Worm (Caenorhabditis elegans) whole organism, L4 larva: ENCODE results near the gene C33F10.1.

Experiments
- F49E8.2 ChIP-seq: sonication (generic microtip); optimal IDR thresholded peaks from 2 replicates; lab custom pipeline; 2016; ENCODE audit warnings: missing compliant biosample characterization, mild to moderate bottlenecking, missing genetic modification characterization, borderline replicate concordance
- T26A8.4 ChIP-seq: fragments of 200-800 bp; sonication (Bioruptor generic); IDR thresholded peaks from 2 replicates; pipeline ENCODE4 v1.3.6; 2022; ENCODE audit warnings: missing genetic modification characterization, missing compliant biosample characterization
- aha-1 ChIP-seq: fragments of 150-350 bp; peaks from one replicate; lab custom pipeline; 2014; ENCODE audit warnings: missing biosample characterization, missing genetic modification characterization
- ama-1 ChIP-seq: fragments of 150-350 bp; optimal IDR thresholded peaks from 2 replicates; lab custom pipeline; 2014; ENCODE audit warnings: inconsistent platforms, mixed read lengths
- attf-4 ChIP-seq: sonication (generic microtip); optimal IDR thresholded peaks from 3 replicates; lab custom pipeline; 2017; ENCODE audit warnings: missing biosample characterization, missing genetic modification characterization
- ceh-32 ChIP-seq: sonication (generic microtip); optimal IDR thresholded peaks from 2 replicates; lab custom pipeline; 2016; ENCODE audit warnings: mild to moderate bottlenecking, missing genetic modification characterization, missing compliant biosample characterization; ENCODE audit not compliant: poor library complexity
- cey-2 ChIP-seq: sonication (generic microtip); optimal IDR thresholded peaks from 3 replicates; lab custom pipeline; 2017; ENCODE audit warnings: missing genetic modification characterization, mild to moderate bottlenecking, missing compliant biosample characterization, antibody characterized with exemption, borderline replicate concordance; ENCODE audit not compliant: insufficient read depth
- daf-19 ChIP-seq: fragments of 200-800 bp; sonication (Bioruptor generic); conservative IDR thresholded peaks from 2 replicates; pipeline ENCODE4 v1.3.6; 2022; ENCODE audit warnings: missing genetic modification characterization, missing compliant biosample characterization
- daf-8 ChIP-seq: fragments of 200-800 bp; sonication (Bioruptor generic); IDR thresholded peaks from 2 replicates; pipeline ENCODE4 v1.3.6; 2022; ENCODE audit warnings: missing genetic modification characterization, missing compliant biosample characterization
- dpl-1 ChIP-seq: fragments of 150-350 bp; optimal IDR thresholded peaks from 2 replicates; lab custom pipeline; 2014; ENCODE audit warnings: missing biosample characterization, missing genetic modification reagents, missing genetic modification characterization
- egl-43 ChIP-seq: fragments of 200-800 bp; sonication (Bioruptor generic); IDR thresholded peaks from 2 replicates; pipeline ENCODE4 v1.3.6; 2022; ENCODE audit warnings: missing genetic modification reagents, missing genetic modification characterization, missing compliant biosample characterization
- fkh-10 ChIP-seq: fragments of 150-350 bp; optimal IDR thresholded peaks from 2 replicates; lab custom pipeline; 2014; ENCODE audit warnings: missing biosample characterization, missing genetic modification reagents, missing genetic modification characterization
- hlh-11 ChIP-seq: fragments of 200-800 bp; sonication (Bioruptor generic); optimal IDR thresholded peaks from 2 replicates; lab custom pipeline; 2018; ENCODE audit warnings: mild to moderate bottlenecking, missing genetic modification characterization, missing compliant biosample characterization
- lim-7 ChIP-seq: fragments of 200-800 bp; sonication (Bioruptor generic); IDR thresholded peaks from 2 replicates; pipeline ENCODE4 v1.3.6; 2022; ENCODE audit warnings: missing genetic modification characterization, missing compliant biosample characterization
- lin-13 ChIP-seq: fragments of 150-350 bp; optimal IDR thresholded peaks from 2 replicates; lab custom pipeline; 2014; ENCODE audit warnings: missing biosample characterization, missing genetic modification reagents, missing genetic modification characterization
- lin-15B ChIP-seq: fragments of 150-350 bp; sonication (generic microtip); optimal IDR thresholded peaks from 3 replicates; lab custom pipeline; 2014; ENCODE audit warnings: missing biosample characterization, missing genetic modification characterization
- lin-39 ChIP-seq: fragments of 150-350 bp; optimal IDR thresholded peaks from 2 replicates; lab custom pipeline; 2014; ENCODE audit warnings: missing biosample characterization, missing genetic modification reagents, missing genetic modification characterization
- lir-3 ChIP-seq: sonication (generic microtip); optimal IDR thresholded peaks from 2 replicates; lab custom pipeline; 2016; ENCODE audit warnings: mild to moderate bottlenecking, missing genetic modification characterization, missing compliant biosample characterization
- madf-5 ChIP-seq, 2 experiments: fragments of 200-800 bp; sonication (Bioruptor generic); IDR thresholded peaks; 2 replicates each; pipeline ENCODE4 v1.3.6; 2022; ENCODE audit warnings: missing compliant biosample characterization in 2 of 2, missing genetic modification characterization in 2 of 2
- madf-9 ChIP-seq: fragments of 200-800 bp; sonication (Bioruptor generic); conservative IDR thresholded peaks from 2 replicates; pipeline ENCODE4 v1.3.6; 2022; ENCODE audit warnings: missing genetic modification reagents, missing genetic modification characterization, missing compliant biosample characterization
- mdl-1 ChIP-seq, 2 experiments: fragments of 150-350 bp in 1 of 2; sonication (generic microtip) in 1 of 2; optimal IDR thresholded peaks; 2 replicates each; lab custom pipeline; 2014 to 2017; ENCODE audit warnings: missing biosample characterization in 2 of 2, missing genetic modification characterization in 2 of 2
- mdt-29 ChIP-seq: fragments of 200-800 bp; sonication (Bioruptor generic); IDR thresholded peaks from 2 replicates; pipeline ENCODE4 v1.3.6; 2022; ENCODE audit warnings: missing genetic modification reagents, missing genetic modification characterization, missing compliant biosample characterization
- mep-1 ChIP-seq: fragments of 150-350 bp; sonication (generic microtip); optimal IDR thresholded peaks from 3 replicates; lab custom pipeline; 2014; ENCODE audit warnings: missing biosample characterization, missing genetic modification characterization
- mes-2 ChIP-seq: sonication (generic microtip); optimal IDR thresholded peaks from 2 replicates; lab custom pipeline; 2016; ENCODE audit warnings: missing genotype, mild to moderate bottlenecking, missing genetic modification characterization, missing compliant biosample characterization; ENCODE audit not compliant: poor library complexity, severe bottlenecking
- mxl-2 ChIP-seq: fragments of 200-800 bp; sonication (Bioruptor generic); conservative IDR thresholded peaks from 2 replicates; pipeline ENCODE4 v1.3.6; 2022; ENCODE audit warnings: missing genetic modification reagents, missing genetic modification characterization, missing compliant biosample characterization
- mxl-3 ChIP-seq: fragments of 200-800 bp; sonication (Bioruptor generic); optimal IDR thresholded peaks from 2 replicates; lab custom pipeline; 2018; ENCODE audit warnings: mild to moderate bottlenecking, missing genetic modification characterization, missing compliant biosample characterization
- nhr-25 ChIP-seq: sonication (generic microtip); optimal IDR thresholded peaks from 2 replicates; lab custom pipeline; 2017; ENCODE audit warnings: missing genetic modification characterization, mild to moderate bottlenecking, missing compliant biosample characterization, antibody characterized with exemption, moderate library complexity, borderline replicate concordance; ENCODE audit not compliant: insufficient read depth
- nhr-28 ChIP-seq: fragments of 150-350 bp; optimal IDR thresholded peaks from 2 replicates; lab custom pipeline; 2014; ENCODE audit warnings: missing biosample characterization, missing genetic modification characterization
- nhr-41 ChIP-seq: fragments of 200-800 bp; sonication (Bioruptor generic); IDR thresholded peaks from 2 replicates; pipeline ENCODE4 v1.3.6; 2022; ENCODE audit warnings: missing genetic modification reagents, missing genetic modification characterization, missing compliant biosample characterization
- nhr-48 ChIP-seq: sonication (generic microtip); optimal IDR thresholded peaks from 2 replicates; lab custom pipeline; 2016; ENCODE audit warnings: mild to moderate bottlenecking, missing genetic modification characterization, missing compliant biosample characterization
- nhr-6 ChIP-seq: fragments of 150-350 bp; optimal IDR thresholded peaks from 2 replicates; lab custom pipeline; 2014; ENCODE audit warnings: missing biosample characterization, missing genetic modification characterization
- php-3 ChIP-seq: fragments of 200-800 bp; sonication (Bioruptor generic); IDR thresholded peaks from 2 replicates; pipeline ENCODE4 v1.3.6; 2022; ENCODE audit warnings: missing genetic modification reagents, missing genetic modification characterization, missing compliant biosample characterization
- pqm-1 ChIP-seq: sonication (generic microtip); optimal IDR thresholded peaks from 2 replicates; lab custom pipeline; 2017; ENCODE audit warnings: missing biosample characterization, missing genetic modification characterization
- rbr-2 ChIP-seq: sonication (generic microtip); optimal IDR thresholded peaks from 2 replicates; lab custom pipeline; 2016; ENCODE audit warnings: missing genotype, missing genetic modification characterization, missing compliant biosample characterization
- saeg-2 ChIP-seq: fragments of 200-800 bp; sonication (Bioruptor generic); IDR thresholded peaks from 2 replicates; pipeline ENCODE4 v1.3.6; 2022; ENCODE audit warnings: missing genetic modification reagents, missing genetic modification characterization, missing compliant biosample characterization
- sdz-12 ChIP-seq: fragments of 200-800 bp; sonication (Bioruptor generic); optimal IDR thresholded peaks from 2 replicates; lab custom pipeline; 2018; ENCODE audit warnings: mild to moderate bottlenecking, missing genetic modification characterization, missing compliant biosample characterization
- set-16 ChIP-seq: fragments of 200-800 bp; sonication (Bioruptor generic); IDR thresholded peaks from 2 replicates; pipeline ENCODE4 v1.3.6; 2022; ENCODE audit warnings: missing genetic modification reagents, missing genetic modification characterization, missing compliant biosample characterization
- skn-1 ChIP-seq: fragments of 150-350 bp; optimal IDR thresholded peaks from 2 replicates; lab custom pipeline; 2014; ENCODE audit warnings: missing biosample characterization, missing genetic modification characterization
- snpc-1.2 ChIP-seq: fragments of 200-800 bp; sonication (Bioruptor generic); IDR thresholded peaks from 2 replicates; pipeline ENCODE4 v1.3.6; 2022; ENCODE audit warnings: missing genetic modification reagents, missing genetic modification characterization, missing compliant biosample characterization
- spr-3 ChIP-seq: fragments of 200-800 bp; sonication (Bioruptor generic); optimal IDR thresholded peaks from 2 replicates; lab custom pipeline; 2018; ENCODE audit warnings: mild to moderate bottlenecking, missing genetic modification characterization, missing compliant biosample characterization
- unc-62 ChIP-seq, 3 experiments: fragments of 150-350 bp in 1 of 3; sonication (generic microtip); optimal IDR thresholded peaks in 2 of 3; peaks in 1 of 3; 1 replicate in 1 of 3; 2 replicates in 2 of 3; lab custom pipeline; 2014 to 2017; ENCODE audit warnings: missing biosample characterization in 3 of 3, missing genetic modification characterization in 3 of 3, missing genetic modification reagents in 3 of 3, missing genotype in 1 of 3
- vab-7 ChIP-seq: fragments of 200-800 bp; sonication (Bioruptor generic); IDR thresholded peaks from 2 replicates; pipeline ENCODE4 v1.3.6; 2022; ENCODE audit warnings: missing genetic modification reagents, missing genetic modification characterization, missing compliant biosample characterization
- zfp-2 ChIP-seq: sonication (generic microtip); optimal IDR thresholded peaks from 2 replicates; lab custom pipeline; 2016; ENCODE audit warnings: mild to moderate bottlenecking, missing genetic modification characterization, missing compliant biosample characterization
- zfp-3 ChIP-seq: fragments of 200-800 bp; sonication (Bioruptor generic); conservative IDR thresholded peaks from 2 replicates; pipeline ENCODE4 v1.3.6; 2022; ENCODE audit warnings: missing genetic modification reagents, missing genetic modification characterization, missing compliant biosample characterization
- ztf-11 ChIP-seq: fragments of 150-350 bp; optimal IDR thresholded peaks from 2 replicates; lab custom pipeline; 2014; ENCODE audit warnings: missing biosample characterization, missing genetic modification characterization
- ztf-7 ChIP-seq: fragments of 150-350 bp; optimal IDR thresholded peaks from 2 replicates; lab custom pipeline; 2014; ENCODE audit warnings: missing biosample characterization, missing genetic modification characterization

C33F10.1 gene

DNA sequence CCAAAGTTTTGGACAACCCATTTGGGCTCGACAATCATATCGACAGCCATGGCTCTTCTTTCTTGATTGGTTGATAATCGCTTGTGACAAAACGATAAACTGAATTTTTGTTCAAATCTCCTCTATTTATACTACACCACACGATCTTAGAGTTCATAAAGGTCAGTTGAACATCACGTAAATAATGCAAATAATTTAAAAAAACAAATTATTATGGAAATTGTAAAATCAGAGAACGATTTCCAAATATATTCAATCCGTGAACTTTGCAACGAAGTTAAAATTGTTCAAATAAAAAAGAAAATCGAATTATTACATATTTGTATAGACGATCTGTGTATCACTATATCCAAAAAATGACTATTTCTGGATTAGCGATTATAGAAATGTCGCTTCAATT, 28.5 kb downstream of the C33F10.1 start, which contains the start of the genes mpst-4 and F11G11.14 (continued):
- TF ChIP-seq lin-13 (GFP tag; lab: Kevin White, UChicago): no peak
- TF ChIP-seq mdl-1 (tag; optimal IDR thresholded peaks at IDR 0.05; lab: Kevin White, UChicago): no peak
- TF ChIP-seq spr-3 (GFP tag; lab: Kevin White, UChicago): no peak
- TF ChIP-seq mep-1 (tag; lab: Kevin White, UChicago): no peak

DNA sequence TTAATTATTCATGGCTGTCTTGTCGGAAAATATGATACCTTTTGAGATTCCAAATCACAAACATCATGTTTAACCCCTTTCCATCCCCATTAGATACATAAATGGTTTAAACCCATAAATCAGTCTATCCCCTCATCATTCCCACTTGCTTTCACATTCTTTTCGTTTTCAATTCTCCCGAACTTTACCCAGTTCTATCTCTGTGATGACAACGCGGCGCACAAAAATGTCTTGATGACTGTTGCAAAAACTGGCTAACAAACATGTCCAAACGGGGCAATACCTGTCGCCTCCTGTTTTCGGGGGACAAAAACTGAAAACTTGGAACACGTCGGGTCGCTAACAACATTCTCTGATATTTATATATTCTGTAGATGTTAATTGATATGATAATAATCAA, 31.2 kb downstream of the C33F10.1 start:
- TF ChIP-seq egl-43 (GFP tag; lab: Robert Waterston, UW) (no peak), nhr-41 (GFP tag; lab: Robert Waterston, UW) (no peak), ztf-7 (tag; lab: Kevin White, UChicago) (no peak), T26A8.4 (GFP tag; lab: Robert Waterston, UW) (peak; percentile 52; the same call in 1 of the 2 replicates), nhr-28 (tag; lab: Kevin White, UChicago) (peak; percentile 42), nhr-48 (tag; lab: Kevin White, UChicago) (peak; percentile 45), F49E8.2 (tag; lab: Kevin White, UChicago) (no peak), rbr-2 (no peak), php-3 (GFP tag; lab: Robert Waterston, UW) (no peak), dpl-1 (GFP tag; lab: Kevin White, UChicago) (peak; percentile 16), lir-3 (tag; lab: Kevin White, UChicago) (no peak), aha-1 (tag; lab: Kevin White, UChicago) (peak; percentile 73), madf-9 (GFP tag; lab: Robert Waterston, UW) (no peak), daf-19 (no peak), attf-4 (tag; lab: Kevin White, UChicago) (no peak), saeg-2 (GFP tag; lab: Robert Waterston, UW) (no peak), ama-1 (lab: Kevin White, UChicago) (peak; percentile 82), fkh-10 (GFP tag; lab: Kevin White, UChicago) (no peak), lin-15B (tag; lab: Kevin White, UChicago) (no peak), daf-8 (no peak), mxl-3 (GFP tag; lab: Kevin White, UChicago) (peak; percentile 65), cey-2 (tag; lab: Kevin White, UChicago) (no peak), madf-5 (GFP tag; IDR thresholded peaks at IDR 0.05; lab: Robert Waterston, UW) (0 out of 4 replicates have a peak, but pooled peaks of 1 of the 2 experiments have one; percentile 16), pqm-1 (tag; lab: Kevin White, UChicago) (no peak), zfp-3 (GFP tag; lab: Robert Waterston, UW) (no peak), nhr-6 (tag; lab: Kevin White, UChicago) (no peak), hlh-11 (tag; lab: Kevin White, UChicago) (peak; percentile 71)

DNA sequence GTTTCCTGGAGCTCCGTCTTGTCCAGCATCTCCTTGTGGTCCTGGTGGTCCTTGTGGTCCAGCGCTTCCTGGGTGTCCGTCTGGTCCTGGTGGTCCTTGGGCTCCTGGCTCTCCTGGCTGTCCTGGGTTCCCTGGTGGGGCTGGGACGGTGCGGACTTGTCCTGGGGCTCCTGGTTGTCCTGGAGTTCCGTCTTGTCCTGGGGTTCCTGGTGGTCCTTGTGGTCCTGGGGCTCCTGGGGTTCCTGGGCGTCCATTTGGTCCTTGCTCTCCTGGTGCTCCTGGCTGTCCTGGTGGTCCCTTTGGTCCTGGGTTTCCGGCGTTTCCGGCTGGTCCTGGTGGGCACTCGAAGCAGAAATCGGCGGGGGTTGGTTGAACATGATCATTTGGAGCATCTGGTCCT, 32.0 kb downstream of the C33F10.1 start:
- peak; percentile 97 for TF ChIP-seq set-16 (GFP tag; lab: Robert Waterston, UW)
- TF ChIP-seq snpc-1.2 (GFP tag; lab: Robert Waterston, UW): 0 out of 2 replicates have a peak, but pooled peaks have one; percentile 23

DNA sequence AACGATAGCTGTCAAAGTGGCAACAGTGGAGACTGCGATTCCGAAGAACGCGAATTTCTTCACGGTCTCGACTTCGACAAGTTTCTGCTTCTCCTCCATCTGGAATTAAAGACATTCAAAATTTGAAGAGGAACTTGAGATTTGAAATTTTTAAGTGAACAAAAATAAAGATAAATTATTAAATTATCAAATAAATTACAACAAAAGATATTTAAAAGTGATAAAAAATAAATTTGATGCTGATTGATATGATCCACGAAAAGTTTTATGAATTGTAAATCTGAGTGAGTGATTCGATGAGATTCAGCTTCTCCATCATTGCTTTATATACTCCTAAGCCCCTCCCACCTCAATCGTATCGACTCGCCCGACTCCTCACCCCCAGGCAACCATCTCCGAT, 32.7 kb downstream of the C33F10.1 start, which contains the start of gene col-17:
Gene col-17, minus strand, starts transcription at position 101 of the 400 bp plus-strand sequence.
- TF ChIP-seq dpl-1 (GFP tag; lab: Kevin White, UChicago): no peak
- TF ChIP-seq mdt-29 (GFP tag; lab: Robert Waterston, UW): no peak
- TF ChIP-seq mxl-2 (GFP tag; lab: Robert Waterston, UW): no peak
- TF ChIP-seq vab-7 (GFP tag; lab: Robert Waterston, UW): no peak
- no peak for TF ChIP-seq lim-7
- no peak for TF ChIP-seq zfp-2 (tag; lab: Kevin White, UChicago)
- TF ChIP-seq sdz-12 (GFP tag; lab: Kevin White, UChicago): no peak
- TF ChIP-seq ceh-32 (tag; lab: Kevin White, UChicago): no peak
- TF ChIP-seq skn-1 (tag; lab: Kevin White, UChicago): no peak
- TF ChIP-seq spr-3 (GFP tag; lab: Kevin White, UChicago): no peak
- TF ChIP-seq unc-62 (GFP tag; optimal IDR thresholded peaks at IDR 0.05 in 1 of 2; lab: Kevin White, UChicago): no peak
- no peak for TF ChIP-seq unc-62 (tag; optimal IDR thresholded peaks at IDR 0.05; lab: Kevin White, UChicago)
- TF ChIP-seq nhr-25 (tag; lab: Kevin White, UChicago): no peak
- TF ChIP-seq mes-2 (tag; lab: Kevin White, UChicago): no peak
- TF ChIP-seq ztf-11 (tag; lab: Kevin White, UChicago): no peak
- no peak for TF ChIP-seq lin-39 (tag; lab: Kevin White, UChicago)
- TF ChIP-seq T26A8.4 (GFP tag; lab: Robert Waterston, UW): no peak
- no peak for TF ChIP-seq nhr-6 (tag; lab: Kevin White, UChicago)
- no peak for TF ChIP-seq ztf-7 (tag; lab: Kevin White, UChicago)
